Fruit fly (Drosophila melanogaster) whole organism, wandering third instar larva: ENCODE measurements around the gene otu.

Experiments
- Abd-B ChIP-seq: fragments of >200 bp; optimal IDR thresholded peaks from 2 replicates; lab custom pipeline; 2017; ENCODE audit warnings: missing biosample characterization, missing genetic modification characterization
- Hr83 ChIP-seq: fragments of 200-300 bp; sonication (Bioruptor generic); optimal IDR thresholded peaks from 2 replicates; lab custom pipeline; 2016; ENCODE audit warnings: missing biosample characterization, mild to moderate bottlenecking, missing genetic modification characterization, moderate library complexity; ENCODE audit not compliant: poor library complexity, severe bottlenecking
- OdsH ChIP-seq: fragments of 200-800 bp; sonication (Bioruptor generic); optimal IDR thresholded peaks from 2 replicates; lab custom pipeline; 2016; ENCODE audit warnings: missing biosample characterization, mild to moderate bottlenecking, missing genetic modification characterization
- Sp1 ChIP-seq: fragments of 200-800 bp; sonication (Bioruptor generic); optimal IDR thresholded peaks from 3 replicates; lab custom pipeline; 2019; ENCODE audit warnings: missing biosample characterization, mild to moderate bottlenecking, missing genetic modification characterization, moderate library complexity
- br ChIP-seq: fragments of 200-800 bp; sonication (Bioruptor generic); optimal IDR thresholded peaks from 2 replicates; lab custom pipeline; 2016; ENCODE audit warnings: missing biosample characterization, missing genetic modification characterization
- h ChIP-seq: fragments of 200-800 bp; sonication (Bioruptor generic); optimal IDR thresholded peaks from 3 replicates; lab custom pipeline; 2016; ENCODE audit warnings: missing biosample characterization, mild to moderate bottlenecking, missing genetic modification characterization
- woc ChIP-seq: sonication (Bioruptor generic); optimal IDR thresholded peaks from 2 replicates; lab custom pipeline; 2016; ENCODE audit warnings: missing biosample characterization, mild to moderate bottlenecking, missing genetic modification characterization

dm6 chrX:8497604-8498232 is 8.4 kb upstream of the otu start:
- TF ChIP-seq Sp1 (GFP tag; lab: Kevin White, UChicago), result no peak
- TF ChIP-seq OdsH (GFP tag; lab: Kevin White, UChicago), result no peak
- no peak for TF ChIP-seq Abd-B (GFP tag; lab: Kevin White, UChicago)
- TF ChIP-seq br (GFP tag; lab: Kevin White, UChicago), result no peak
- TF ChIP-seq woc, result no peak
- TF ChIP-seq h (GFP tag; lab: Kevin White, UChicago), result peak; percentile 71
- TF ChIP-seq Hr83 (GFP tag; lab: Kevin White, UChicago), result no peak
